Worm (Caenorhabditis elegans) whole organism, late embryonic: ENCODE data around the gene F18A1.1.
A peak's percentile ranks its signal among the peaks of the same experiment; 100 is the strongest.

Experiments used
- K09A11.1 ChIP-seq: sonication (generic microtip); optimal IDR thresholded peaks from 2 replicates; lab custom pipeline; 2017; ENCODE audit warnings: antibody characterized with exemption, mild to moderate bottlenecking, missing genetic modification characterization, missing compliant biosample characterization; ENCODE audit not compliant: insufficient read depth
- Y22D7AL.16 ChIP-seq: sonication (generic microtip); optimal IDR thresholded peaks from 2 replicates; lab custom pipeline; 2016; ENCODE audit warnings: missing genetic modification characterization, missing compliant biosample characterization
- ceh-14 ChIP-seq: sonication (generic microtip); optimal IDR thresholded peaks from 2 replicates; lab custom pipeline; 2016; ENCODE audit warnings: missing genotype, missing genetic modification characterization, missing compliant biosample characterization
- ceh-18 ChIP-seq: sonication (generic microtip); optimal IDR thresholded peaks from 2 replicates; lab custom pipeline; 2016; ENCODE audit warnings: missing genetic modification characterization, missing compliant biosample characterization
- ceh-19 ChIP-seq: fragments of 200-800 bp; sonication (Bioruptor generic); optimal IDR thresholded peaks from 2 replicates; lab custom pipeline; 2018; ENCODE audit warnings: mild to moderate bottlenecking, missing genetic modification characterization, missing compliant biosample characterization
- ceh-2 ChIP-seq: sonication (generic microtip); optimal IDR thresholded peaks from 2 replicates; lab custom pipeline; 2016; ENCODE audit warnings: missing genotype, missing genetic modification characterization, missing compliant biosample characterization
- ceh-22 ChIP-seq: sonication (generic microtip); optimal IDR thresholded peaks from 2 replicates; lab custom pipeline; 2017; ENCODE audit warnings: missing biosample characterization, missing genetic modification characterization
- ceh-30 ChIP-seq: fragments of 150-350 bp; optimal IDR thresholded peaks from 2 replicates; lab custom pipeline; 2014; ENCODE audit warnings: missing biosample characterization, missing genetic modification characterization
- ceh-34 ChIP-seq: sonication (generic microtip); optimal IDR thresholded peaks from 2 replicates; lab custom pipeline; 2016; ENCODE audit warnings: mild to moderate bottlenecking, missing genetic modification characterization, missing compliant biosample characterization
- ceh-45 ChIP-seq: fragments of 200-800 bp; sonication (Bioruptor generic); IDR thresholded peaks from 2 replicates; pipeline ENCODE4 v1.3.6; 2022; ENCODE audit warnings: missing genetic modification reagents, missing genetic modification characterization, missing compliant biosample characterization
- ceh-48 ChIP-seq: sonication (generic microtip); optimal IDR thresholded peaks from 2 replicates; lab custom pipeline; 2016; ENCODE audit warnings: missing genetic modification characterization, inconsistent platforms, missing compliant biosample characterization
- ceh-6 ChIP-seq: fragments of 200-800 bp; sonication (Bioruptor generic); optimal IDR thresholded peaks from 2 replicates; lab custom pipeline; 2018; ENCODE audit warnings: mild to moderate bottlenecking, missing genetic modification characterization, missing compliant biosample characterization
- dmd-4 ChIP-seq: sonication (generic microtip); optimal IDR thresholded peaks from 2 replicates; lab custom pipeline; 2016; ENCODE audit warnings: borderline replicate concordance, missing genetic modification characterization, missing compliant biosample characterization
- dve-1 ChIP-seq: sonication (generic microtip); optimal IDR thresholded peaks from 2 replicates; lab custom pipeline; 2017; ENCODE audit warnings: antibody characterized with exemption, mild to moderate bottlenecking, missing genetic modification characterization, missing compliant biosample characterization
- elt-4 ChIP-seq: sonication (generic microtip); optimal IDR thresholded peaks from 2 replicates; lab custom pipeline; 2016; ENCODE audit warnings: missing genetic modification characterization, missing compliant biosample characterization
- eyg-1 ChIP-seq: sonication (generic microtip); optimal IDR thresholded peaks from 2 replicates; lab custom pipeline; 2016; ENCODE audit warnings: missing genotype, missing genetic modification characterization, missing compliant biosample characterization
- fax-1 ChIP-seq: sonication (generic microtip); optimal IDR thresholded peaks from 2 replicates; lab custom pipeline; 2016; ENCODE audit warnings: missing genotype, missing genetic modification characterization, missing compliant biosample characterization
- hlh-13 ChIP-seq: fragments of 200-800 bp; sonication (Bioruptor generic); optimal IDR thresholded peaks from 2 replicates; lab custom pipeline; 2018; ENCODE audit warnings: mild to moderate bottlenecking, missing genetic modification characterization, missing compliant biosample characterization
- hlh-30 ChIP-seq: sonication (generic microtip); optimal IDR thresholded peaks from 2 replicates; lab custom pipeline; 2017; ENCODE audit warnings: antibody characterized with exemption, missing genetic modification characterization, missing compliant biosample characterization; ENCODE audit not compliant: insufficient read depth
- hlh-6 ChIP-seq: sonication (generic microtip); optimal IDR thresholded peaks from 2 replicates; lab custom pipeline; 2016; ENCODE audit warnings: missing genotype, missing genetic modification characterization, missing compliant biosample characterization
- lim-6 ChIP-seq: sonication (generic microtip); optimal IDR thresholded peaks from 2 replicates; lab custom pipeline; 2016; ENCODE audit warnings: missing genetic modification characterization, missing compliant biosample characterization
- madf-2 ChIP-seq: sonication (generic microtip); optimal IDR thresholded peaks from 2 replicates; lab custom pipeline; 2017; ENCODE audit warnings: missing genetic modification characterization, missing compliant biosample characterization
- nfya-1 ChIP-seq: sonication (generic microtip); optimal IDR thresholded peaks from 2 replicates; lab custom pipeline; 2017; ENCODE audit warnings: missing genetic modification characterization, mild to moderate bottlenecking, missing compliant biosample characterization, antibody characterized with exemption, moderate library complexity
- nhr-11 ChIP-seq: fragments of 150-350 bp; optimal IDR thresholded peaks from 2 replicates; lab custom pipeline; 2014; ENCODE audit warnings: missing biosample characterization, missing genetic modification characterization
- nhr-232 ChIP-seq: sonication (generic microtip); optimal IDR thresholded peaks from 2 replicates; lab custom pipeline; 2016; ENCODE audit warnings: missing genetic modification characterization, missing compliant biosample characterization
- odd-2 ChIP-seq: sonication (generic microtip); optimal IDR thresholded peaks from 2 replicates; lab custom pipeline; 2017; ENCODE audit warnings: antibody characterized with exemption, mild to moderate bottlenecking, missing genetic modification characterization, missing compliant biosample characterization
- pag-3 ChIP-seq: sonication (generic microtip); optimal IDR thresholded peaks from 2 replicates; lab custom pipeline; 2016; ENCODE audit warnings: missing compliant biosample characterization, missing genetic modification characterization, borderline replicate concordance
- pax-1 ChIP-seq: fragments of 150-350 bp; optimal IDR thresholded peaks from 2 replicates; lab custom pipeline; 2014; ENCODE audit warnings: missing biosample characterization, missing genetic modification characterization
- pha-2 ChIP-seq: sonication (generic microtip); optimal IDR thresholded peaks from 2 replicates; lab custom pipeline; 2017; ENCODE audit warnings: mild to moderate bottlenecking, missing genetic modification characterization, missing compliant biosample characterization
- pqm-1 ChIP-seq: sonication (generic microtip); optimal IDR thresholded peaks from 2 replicates; lab custom pipeline; 2016; ENCODE audit warnings: missing genetic modification characterization, missing compliant biosample characterization
- rnt-1 ChIP-seq: sonication (generic microtip); optimal IDR thresholded peaks from 2 replicates; lab custom pipeline; 2016; ENCODE audit warnings: missing genetic modification characterization, missing compliant biosample characterization
- sdc-2 ChIP-seq: sonication (generic microtip); optimal IDR thresholded peaks from 2 replicates; lab custom pipeline; 2016; ENCODE audit warnings: missing genotype, missing genetic modification characterization, missing compliant biosample characterization
- sox-4 ChIP-seq: sonication (generic microtip); optimal IDR thresholded peaks from 2 replicates; lab custom pipeline; 2017; ENCODE audit warnings: mild to moderate bottlenecking, missing genetic modification characterization, inconsistent platforms, missing compliant biosample characterization
- tbx-2 ChIP-seq: sonication (generic microtip); optimal IDR thresholded peaks from 2 replicates; lab custom pipeline; 2016; ENCODE audit warnings: missing genetic modification characterization, missing compliant biosample characterization
- unc-3 ChIP-seq, 2 experiments: fragments of 200-800 bp in 1 of 2; sonication (Bioruptor generic) in 1 of 2; sonication (generic microtip) in 1 of 2; conservative IDR thresholded peaks in 1 of 2; optimal IDR thresholded peaks in 1 of 2; 2 replicates each; pipeline versions ENCODE4 v1.3.6 to Lab custom; 2016 to 2022; ENCODE audit warnings: missing compliant biosample characterization in 2 of 2, missing genetic modification characterization in 2 of 2, missing genetic modification reagents in 1 of 2
- unc-42 ChIP-seq: sonication (generic microtip); optimal IDR thresholded peaks from 2 replicates; lab custom pipeline; 2016; ENCODE audit warnings: missing genotype, missing genetic modification characterization, missing compliant biosample characterization
- unc-55 ChIP-seq: sonication (generic microtip); optimal IDR thresholded peaks from 2 replicates; lab custom pipeline; 2017; ENCODE audit warnings: missing biosample characterization, missing genetic modification reagents, missing genetic modification characterization
- unc-86 ChIP-seq: sonication (generic microtip); optimal IDR thresholded peaks from 2 replicates; lab custom pipeline; 2016; ENCODE audit warnings: missing genetic modification characterization, missing compliant biosample characterization
- zip-5 ChIP-seq: sonication (generic microtip); optimal IDR thresholded peaks from 2 replicates; lab custom pipeline; 2016; ENCODE audit warnings: missing genetic modification characterization, missing compliant biosample characterization
- ztf-16 ChIP-seq: sonication (generic microtip); optimal IDR thresholded peaks from 2 replicates; lab custom pipeline; 2017; ENCODE audit warnings: missing genetic modification characterization, missing compliant biosample characterization

The F18A1.1 gene

DNA sequence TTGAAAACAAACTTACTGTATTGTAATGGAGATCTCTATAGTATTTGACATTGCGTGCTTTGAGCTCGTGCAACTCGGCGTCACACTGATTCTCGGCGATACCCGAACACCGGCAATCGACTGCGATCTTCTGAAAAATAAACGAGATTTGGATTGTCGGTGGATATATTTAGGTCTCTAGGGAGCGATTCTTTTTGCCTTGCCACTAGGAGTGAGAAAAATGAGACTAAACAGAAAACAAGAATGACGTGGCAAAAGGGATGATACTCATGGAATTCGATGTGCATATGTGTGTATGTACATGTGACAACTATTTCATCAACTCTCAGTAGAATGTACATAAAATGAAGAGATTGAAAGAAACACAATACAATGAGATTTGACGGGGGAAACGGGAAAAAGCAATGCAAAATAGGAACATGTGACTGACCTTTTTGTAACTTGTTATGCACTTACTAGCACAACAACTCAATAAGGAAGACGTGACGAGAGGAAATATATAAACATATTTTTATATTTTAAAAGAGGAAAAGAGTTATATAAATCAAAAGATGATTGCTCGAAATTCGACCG, 30.0 kb downstream of the F18A1.1 start:
- peak; percentile 81 for TF ChIP-seq unc-42 (tag; lab: Kevin White, UChicago)
- TF ChIP-seq eyg-1 (tag; lab: Kevin White, UChicago), result no peak
- TF ChIP-seq, all 69 proteins: peak for 1

DNA sequence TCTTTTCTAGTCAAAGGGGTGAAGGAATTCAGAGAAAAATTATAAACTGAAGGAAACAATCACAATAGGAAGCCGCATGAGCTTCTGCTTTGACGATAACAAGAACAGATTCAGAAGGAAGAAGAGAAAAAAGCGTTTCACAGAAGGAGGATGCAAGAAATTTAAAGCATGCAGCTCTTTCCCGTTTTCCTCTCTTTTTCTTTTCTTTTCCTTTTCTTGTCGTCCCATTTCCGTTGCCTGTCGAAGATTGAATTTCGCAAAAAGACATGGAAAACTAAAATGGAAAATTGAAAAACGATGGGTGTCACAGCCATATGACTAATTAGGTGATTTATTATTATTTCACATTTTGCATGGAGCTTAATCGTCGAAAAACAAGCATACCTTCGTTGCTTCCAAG, 31.4 kb downstream of the F18A1.1 start:
- TF ChIP-seq unc-42 (tag; lab: Kevin White, UChicago), result peak; percentile 81
- no peak for TF ChIP-seq nhr-11 (tag; lab: Kevin White, UChicago)

- TF ChIP-seq ztf-16, result no peak
- TF ChIP-seq hlh-13 (GFP tag; lab: Kevin White, UChicago), result no peak
- TF ChIP-seq pqm-1 (tag; lab: Kevin White, UChicago), result no peak
- no peak for TF ChIP-seq ceh-19 (GFP tag; lab: Kevin White, UChicago)
- TF ChIP-seq fax-1 (tag; lab: Kevin White, UChicago), result no peak
- TF ChIP-seq unc-42 (tag; lab: Kevin White, UChicago), result no peak
- TF ChIP-seq hlh-30, result no peak
- no peak for TF ChIP-seq dmd-4 (tag; lab: Kevin White, UChicago)
- TF ChIP-seq pax-1 (tag; lab: Kevin White, UChicago), result no peak
- TF ChIP-seq nfya-1 (tag; lab: Kevin White, UChicago), result no peak
- TF ChIP-seq pha-2 (tag; lab: Kevin White, UChicago), result no peak
- TF ChIP-seq elt-4 (tag; lab: Kevin White, UChicago), result no peak
- TF ChIP-seq dve-1, result no peak
- TF ChIP-seq ceh-45, result no peak
- no peak for TF ChIP-seq pag-3 (tag; lab: Kevin White, UChicago)
- no peak for TF ChIP-seq Y22D7AL.16
- TF ChIP-seq ceh-14 (tag; lab: Kevin White, UChicago), result no peak
- TF ChIP-seq, all 69 proteins: peak for 0
Measured at ce11 chrII:7718491-7718890, 33.8 kb downstream of the F18A1.1 start, which contains the start of gene cpna-5. cpna-5 (minus strand) TSS chrII:7718591.

DNA sequence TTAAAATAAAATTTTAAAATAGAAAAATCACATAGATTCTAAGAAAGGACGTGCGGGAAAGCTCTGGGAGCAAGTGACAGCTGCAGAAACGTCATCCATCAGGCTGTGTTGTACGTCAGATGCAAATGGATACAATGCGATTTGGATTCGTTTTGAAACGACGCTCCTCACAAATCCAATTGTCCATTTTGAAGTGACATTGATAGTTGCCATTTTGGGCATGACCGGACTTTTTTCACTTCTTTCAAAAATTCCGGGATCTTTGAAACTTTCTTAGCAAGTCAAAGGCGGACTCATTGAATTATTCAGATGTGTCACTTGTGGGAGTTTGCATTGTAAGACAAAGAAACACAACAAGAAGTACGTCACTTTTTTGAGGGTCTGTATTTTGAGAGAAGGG, 34.4 kb downstream of the F18A1.1 start:
- TF ChIP-seq ceh-14 (tag; lab: Kevin White, UChicago) (no peak), ceh-30 (tag; lab: Kevin White, UChicago) (no peak), pag-3 (tag; lab: Kevin White, UChicago) (no peak), unc-86 (tag; lab: Kevin White, UChicago) (no peak), zip-5 (tag; lab: Kevin White, UChicago) (no peak), sox-4 (tag; lab: Kevin White, UChicago) (no peak), hlh-13 (GFP tag; lab: Kevin White, UChicago) (no peak), unc-55 (GFP tag; lab: Kevin White, UChicago) (peak; percentile 18), unc-42 (tag; lab: Kevin White, UChicago) (peak; percentile 73), lim-6 (tag; lab: Kevin White, UChicago) (no peak), odd-2 (no peak), ceh-48 (tag; lab: Kevin White, UChicago) (no peak), Y22D7AL.16 (no peak), ceh-34 (tag; lab: Kevin White, UChicago) (no peak), ztf-16 (no peak), eyg-1 (tag; lab: Kevin White, UChicago) (no peak)

DNA sequence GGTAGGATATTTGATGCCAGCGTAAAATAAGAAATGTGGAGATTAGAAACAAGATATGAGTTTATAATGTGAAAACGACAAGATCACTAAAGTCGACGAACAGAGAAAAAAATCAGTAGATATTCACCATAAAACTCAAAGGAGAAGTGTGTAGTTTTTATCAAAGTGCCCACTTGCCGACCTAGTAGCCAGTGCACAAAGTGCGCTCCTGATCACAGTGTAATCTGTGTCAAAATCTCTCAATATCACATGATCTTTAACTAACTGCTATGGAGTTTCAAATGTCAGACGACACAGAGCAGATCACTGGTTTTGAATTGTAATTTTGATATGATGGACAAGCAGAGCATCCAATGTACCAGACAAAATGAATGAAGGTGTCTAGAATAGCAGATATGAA, 35.8 kb downstream of the F18A1.1 start:
- TF ChIP-seq hlh-30, result peak; percentile 42
- peak; percentile 39 for TF ChIP-seq unc-55 (GFP tag; lab: Kevin White, UChicago)
- no peak for TF ChIP-seq dve-1

DNA sequence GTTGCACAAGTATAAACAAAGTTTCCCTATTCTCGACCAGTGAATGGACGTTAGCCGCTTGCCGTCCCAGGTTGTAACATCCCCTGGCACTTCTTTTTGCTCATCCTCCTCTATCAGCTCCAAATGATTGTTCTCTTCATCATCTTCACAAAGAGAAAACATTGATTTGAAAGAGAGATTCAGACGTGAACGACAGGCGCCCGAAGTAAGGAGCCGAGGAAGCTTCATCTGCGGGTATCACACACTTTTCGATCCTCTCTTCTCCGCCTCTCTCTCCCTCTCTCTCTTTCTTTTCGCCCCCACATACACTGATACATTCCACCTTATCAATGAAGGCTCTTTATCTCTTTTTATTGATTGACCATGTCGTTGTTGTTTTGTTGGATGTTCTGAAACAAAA, 38.1 kb downstream of the F18A1.1 start:
- TF ChIP-seq rnt-1 (tag; lab: Kevin White, UChicago) (peak; percentile 61), sox-4 (tag; lab: Kevin White, UChicago) (no peak), sdc-2 (no peak), ceh-22 (tag; lab: Kevin White, UChicago) (no peak), dmd-4 (tag; lab: Kevin White, UChicago) (no peak), hlh-6 (tag; lab: Kevin White, UChicago) (no peak), nhr-232 (tag; lab: Kevin White, UChicago) (no peak), unc-3 (GFP tag; conservative IDR thresholded peaks at IDR 0.05; lab: Robert Waterston, UW) (no peak), unc-3 (tag; optimal IDR thresholded peaks at IDR 0.05; lab: Kevin White, UChicago) (no peak), ceh-18 (tag; lab: Kevin White, UChicago) (peak; percentile 62), ceh-2 (no peak), Y22D7AL.16 (no peak), ceh-6 (GFP tag; lab: Kevin White, UChicago) (no peak), unc-55 (GFP tag; lab: Kevin White, UChicago) (peak; percentile 53), madf-2 (tag; lab: Kevin White, UChicago) (no peak), tbx-2 (no peak), pqm-1 (tag; lab: Kevin White, UChicago) (no peak), fax-1 (tag; lab: Kevin White, UChicago) (no peak), K09A11.1 (tag; lab: Kevin White, UChicago) (no peak)
